Worm (Caenorhabditis elegans) whole organism, mixed stage, embryonic: ENCODE results near the gene B0244.5.

Source experiments
- mab-5 ChIP-seq: fragments of 150-350 bp; optimal IDR thresholded peaks from 2 replicates; lab custom pipeline; 2014; ENCODE audit warnings: missing biosample characterization, missing genetic modification characterization
- nhr-237 ChIP-seq: fragments of 150-350 bp; optimal IDR thresholded peaks from 2 replicates; lab custom pipeline; 2014; ENCODE audit warnings: missing biosample characterization, missing genetic modification characterization
- sptf-1 ChIP-seq: sonication (generic microtip); optimal IDR thresholded peaks from 2 replicates; lab custom pipeline; 2017; ENCODE audit warnings: mild to moderate bottlenecking, missing genetic modification characterization, moderate library complexity, missing compliant biosample characterization
- unc-39 ChIP-seq: fragments of 150-350 bp; optimal IDR thresholded peaks from 2 replicates; lab custom pipeline; 2014; ENCODE audit warnings: missing biosample characterization, missing genetic modification characterization

DNA sequence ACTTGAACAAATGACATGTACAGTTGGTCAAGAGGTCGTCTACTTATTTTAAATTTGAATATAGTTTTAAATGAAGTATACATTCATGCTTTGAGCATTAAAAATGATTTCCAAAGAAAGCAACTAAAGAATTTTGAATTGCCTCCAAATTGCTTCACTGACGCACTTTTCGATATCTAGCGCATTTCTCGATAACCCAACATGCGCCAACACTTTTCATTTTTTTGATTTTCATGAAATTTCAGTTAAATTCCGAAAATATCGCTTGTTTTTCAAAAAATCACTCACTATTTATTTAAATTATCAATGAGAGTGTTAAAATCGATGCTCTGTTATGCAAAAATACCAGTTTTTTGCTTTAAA, 24.9 kb upstream of the B0244.5 start:
- TF ChIP-seq nhr-237 (tag; lab: Kevin White, UChicago) (no peak), sptf-1 (tag; lab: Kevin White, UChicago) (no peak), unc-39 (tag; lab: Kevin White, UChicago) (no peak), mab-5 (tag; lab: Kevin White, UChicago) (no peak)
